Fruit fly (Drosophila melanogaster) whole organism, embryonic: ENCODE data around the gene GstD5.

Experiments
- Atf6 ChIP-seq: fragments of 200-800 bp; sonication (Bioruptor generic); IDR thresholded peaks from 2 replicates; pipeline ENCODE4 v1.3.6; 2022; ENCODE audit warnings: missing biosample characterization, missing genetic modification characterization
- Awh ChIP-seq: fragments of 200-800 bp; sonication (Bioruptor generic); IDR thresholded peaks from 2 replicates; pipeline ENCODE4, ENCODE4 v1.3.6; 2022; ENCODE audit warnings: missing biosample characterization, missing genetic modification characterization
- CG10274 ChIP-seq: fragments of 200-800 bp; sonication (Bioruptor generic); optimal IDR thresholded peaks from 3 replicates; lab custom pipeline; 2017; ENCODE audit warnings: missing biosample characterization, mild to moderate bottlenecking, missing genetic modification characterization
- CG10543 ChIP-seq: fragments of 200-800 bp; sonication (Bioruptor generic); optimal IDR thresholded peaks from 3 replicates; lab custom pipeline; 2017; ENCODE audit warnings: missing biosample characterization, mild to moderate bottlenecking, missing genetic modification characterization, moderate library complexity
- CG10565 ChIP-seq: fragments of 200-800 bp; sonication (Bioruptor generic); optimal IDR thresholded peaks from 3 replicates; lab custom pipeline; 2016; ENCODE audit warnings: missing biosample characterization, mild to moderate bottlenecking, missing genetic modification characterization
- CG12071 ChIP-seq: fragments of 200-800 bp; sonication (Bioruptor generic); optimal IDR thresholded peaks from 3 replicates; lab custom pipeline; 2018; ENCODE audit warnings: missing biosample characterization, mild to moderate bottlenecking, missing genetic modification characterization
- CG13296 ChIP-seq: fragments of 200-800 bp; sonication (Bioruptor generic); optimal IDR thresholded peaks from 3 replicates; lab custom pipeline; 2018; ENCODE audit warnings: missing biosample characterization, mild to moderate bottlenecking, missing genetic modification characterization
- CG13894 ChIP-seq: fragments of 200-800 bp; sonication (Bioruptor generic); optimal IDR thresholded peaks from 3 replicates; lab custom pipeline; 2018; ENCODE audit warnings: missing biosample characterization, mild to moderate bottlenecking, missing genetic modification characterization, moderate library complexity
- CG14014 ChIP-seq: fragments of 200-800 bp; sonication (Bioruptor generic); IDR thresholded peaks from 2 replicates; pipeline ENCODE4 v1.3.6; 2022; ENCODE audit warnings: missing biosample characterization, missing genetic modification characterization
- CG1529 ChIP-seq: fragments of 200-800 bp; sonication (Bioruptor generic); optimal IDR thresholded peaks from 3 replicates; lab custom pipeline; 2018; ENCODE audit warnings: missing biosample characterization, missing genetic modification characterization
- CG17612 ChIP-seq: fragments of 200-800 bp; sonication (Bioruptor generic); IDR thresholded peaks from 2 replicates; pipeline ENCODE4 v1.3.6; 2022; ENCODE audit warnings: missing biosample characterization, missing genetic modification characterization
- CG17829 ChIP-seq: fragments of 200-800 bp; optimal IDR thresholded peaks from 2 replicates; lab custom pipeline; 2019; ENCODE audit warnings: missing biosample characterization, mild to moderate bottlenecking, missing genetic modification characterization, moderate library complexity
- CG18262 ChIP-seq: fragments of 200-800 bp; optimal IDR thresholded peaks from 3 replicates; lab custom pipeline; 2019; ENCODE audit warnings: missing biosample characterization, mild to moderate bottlenecking, missing genetic modification characterization, moderate library complexity
- CG18476 ChIP-seq: fragments of 200-800 bp; sonication (Bioruptor generic); optimal IDR thresholded peaks from 2 replicates; lab custom pipeline; 2016; ENCODE audit warnings: missing biosample characterization, mild to moderate bottlenecking, missing genetic modification characterization
- CG2120 ChIP-seq: fragments of 200-800 bp; sonication (Bioruptor generic); optimal IDR thresholded peaks from 3 replicates; lab custom pipeline; 2016; ENCODE audit warnings: missing biosample characterization, missing genetic modification characterization
- CG34376 ChIP-seq: fragments of 200-800 bp; sonication (Bioruptor generic); optimal IDR thresholded peaks from 2 replicates; lab custom pipeline; 2018; ENCODE audit warnings: missing biosample characterization, mild to moderate bottlenecking, missing genetic modification characterization
- CG3838 ChIP-seq: fragments of 200-800 bp; sonication (Bioruptor generic); optimal IDR thresholded peaks from 3 replicates; lab custom pipeline; 2016; ENCODE audit warnings: missing biosample characterization, missing genetic modification characterization
- CG6813 ChIP-seq: fragments of 200-800 bp; sonication (Bioruptor generic); optimal IDR thresholded peaks from 2 replicates; lab custom pipeline; 2017; ENCODE audit warnings: missing biosample characterization, missing genetic modification characterization, mild to moderate bottlenecking, moderate library complexity, missing genetic modification reagents
- CG7745 ChIP-seq: fragments of 200-800 bp; sonication (Bioruptor generic); optimal IDR thresholded peaks from 2 replicates; lab custom pipeline; 2018; ENCODE audit warnings: missing biosample characterization, mild to moderate bottlenecking, missing genetic modification characterization, moderate library complexity
- CG8765 ChIP-seq: fragments of 200-800 bp; sonication (Bioruptor generic); IDR thresholded peaks from 2 replicates; pipeline ENCODE4 v1.3.6; 2022; ENCODE audit warnings: missing biosample characterization, missing genetic modification characterization
- CG9609 ChIP-seq: fragments of 200-800 bp; sonication (Bioruptor generic); optimal IDR thresholded peaks from 3 replicates; lab custom pipeline; 2016; ENCODE audit warnings: missing biosample characterization, missing genetic modification characterization
- CHES-1-like ChIP-seq: fragments of 200-800 bp; sonication (Bioruptor generic); optimal IDR thresholded peaks from 2 replicates; lab custom pipeline; 2016; ENCODE audit warnings: missing biosample characterization, missing genetic modification characterization
- D19A ChIP-seq: fragments of 200-800 bp; optimal IDR thresholded peaks from 3 replicates; lab custom pipeline; 2019; ENCODE audit warnings: missing biosample characterization, mild to moderate bottlenecking, missing genetic modification characterization, moderate library complexity
- Deaf1 ChIP-seq: fragments of 200-800 bp; optimal IDR thresholded peaks from 3 replicates; lab custom pipeline; 2019; ENCODE audit warnings: missing biosample characterization, mild to moderate bottlenecking, missing genetic modification characterization, moderate library complexity
- ERR ChIP-seq: fragments of 200-800 bp; sonication (Bioruptor generic); optimal IDR thresholded peaks from 2 replicates; lab custom pipeline; 2016; ENCODE audit warnings: missing biosample characterization, missing genetic modification characterization
- Eip74EF ChIP-seq, 2 experiments: fragments of 200-800 bp in 1 of 2; fragments of >200 bp in 1 of 2; sonication (Bioruptor generic) in 1 of 2; optimal IDR thresholded peaks; 2 replicates each; lab custom pipeline; 2017 to 2019; ENCODE audit warnings: missing biosample characterization in 2 of 2, missing genetic modification characterization in 2 of 2, mild to moderate bottlenecking in 1 of 2, moderate library complexity in 1 of 2
- H15 ChIP-seq: fragments of 200-800 bp; sonication (Bioruptor generic); IDR thresholded peaks from 3 replicates; pipeline ENCODE4 v1.3.6; 2022; ENCODE audit warnings: missing biosample characterization, missing genetic modification characterization
- HmgZ ChIP-seq: fragments of 200-800 bp; sonication (Bioruptor generic); optimal IDR thresholded peaks from 2 replicates; lab custom pipeline; 2018; ENCODE audit warnings: missing biosample characterization, mild to moderate bottlenecking, missing genetic modification characterization
- Hmx ChIP-seq: fragments of 200-800 bp; sonication (Bioruptor generic); optimal IDR thresholded peaks from 2 replicates; lab custom pipeline; 2016; ENCODE audit warnings: missing biosample characterization, missing genetic modification characterization
- Hr3 ChIP-seq: fragments of 200-800 bp; sonication (Bioruptor generic); optimal IDR thresholded peaks from 3 replicates; lab custom pipeline; 2016; ENCODE audit warnings: missing biosample characterization, missing genetic modification characterization
- Hr78 ChIP-seq, 2 experiments: fragments of 200-800 bp in 1 of 2; fragments of >200 bp in 1 of 2; sonication (Bioruptor generic) in 1 of 2; optimal IDR thresholded peaks; 2 replicates each; lab custom pipeline; 2017 to 2019; ENCODE audit warnings: missing biosample characterization in 2 of 2, missing genetic modification characterization in 2 of 2, mild to moderate bottlenecking in 1 of 2, moderate library complexity in 1 of 2
- Lpt ChIP-seq: fragments of >200 bp; optimal IDR thresholded peaks from 2 replicates; lab custom pipeline; 2018; ENCODE audit warnings: missing biosample characterization, missing genetic modification characterization
- NC2β ChIP-seq: fragments of 200-800 bp; sonication (Bioruptor generic); optimal IDR thresholded peaks from 2 replicates; lab custom pipeline; 2016; ENCODE audit warnings: missing biosample characterization, missing genetic modification characterization
- Oaz ChIP-seq: fragments of 200-800 bp; sonication (Bioruptor generic); IDR thresholded peaks from 2 replicates; pipeline ENCODE4 v1.3.6; 2022; ENCODE audit warnings: missing biosample characterization, missing genetic modification characterization
- Opbp ChIP-seq: fragments of 200-800 bp; sonication (Bioruptor generic); IDR thresholded peaks from 3 replicates; pipeline ENCODE4 v1.3.6; 2022; ENCODE audit warnings: missing biosample characterization, missing genetic modification characterization; ENCODE audit not compliant: partially characterized antibody
- Xbp1 ChIP-seq: fragments of 200-800 bp; sonication (Bioruptor generic); optimal IDR thresholded peaks from 3 replicates; lab custom pipeline; 2016; ENCODE audit warnings: missing biosample characterization, mild to moderate bottlenecking, missing genetic modification characterization
- br ChIP-seq: fragments of >200 bp; optimal IDR thresholded peaks from 2 replicates; lab custom pipeline; 2017
- cg ChIP-seq: fragments of 200-800 bp; sonication (Bioruptor generic); optimal IDR thresholded peaks from 3 replicates; lab custom pipeline; 2019; ENCODE audit warnings: missing biosample characterization, mild to moderate bottlenecking, missing genetic modification characterization, moderate library complexity
- chm ChIP-seq: fragments of 200-800 bp; sonication (Bioruptor generic); IDR thresholded peaks from 2 replicates; pipeline ENCODE4 v1.3.6; 2022; ENCODE audit warnings: missing biosample characterization, missing genetic modification characterization
- dimm ChIP-seq: fragments of 200-800 bp; sonication (Bioruptor generic); IDR thresholded peaks from 2 replicates; pipeline ENCODE4 v1.3.6; 2022; ENCODE audit warnings: missing biosample characterization, missing genetic modification characterization
- esg ChIP-seq: fragments of 200-800 bp; sonication (Bioruptor generic); conservative IDR thresholded peaks from 2 replicates; pipeline ENCODE4 v1.3.6; 2022; ENCODE audit warnings: missing biosample characterization, missing genetic modification characterization
- ewg ChIP-seq: fragments of 200-800 bp; sonication (Bioruptor generic); optimal IDR thresholded peaks from 3 replicates; lab custom pipeline; 2017; ENCODE audit warnings: mild to moderate bottlenecking, missing biosample characterization, missing genetic modification reagents, missing genetic modification characterization
- exex ChIP-seq: fragments of 200-800 bp; sonication (Bioruptor generic); optimal IDR thresholded peaks from 4 replicates; lab custom pipeline; 2018; ENCODE audit warnings: missing biosample characterization, mild to moderate bottlenecking, missing genetic modification characterization, moderate library complexity
- lab ChIP-seq: fragments of 200-800 bp; sonication (Bioruptor generic); optimal IDR thresholded peaks from 3 replicates; lab custom pipeline; 2017; ENCODE audit warnings: missing biosample characterization, missing genetic modification characterization, mild to moderate bottlenecking, moderate library complexity, missing genetic modification reagents
- maf-S ChIP-seq: fragments of 200-800 bp; sonication (Bioruptor generic); optimal IDR thresholded peaks from 2 replicates; lab custom pipeline; 2016; ENCODE audit warnings: missing biosample characterization, missing genetic modification characterization
- mirr ChIP-seq: fragments of 200-800 bp; sonication (Bioruptor generic); optimal IDR thresholded peaks from 3 replicates; lab custom pipeline; 2018; ENCODE audit warnings: missing biosample characterization, mild to moderate bottlenecking, missing genetic modification characterization
- nerfin-2 ChIP-seq: fragments of 200-800 bp; sonication (Bioruptor generic); IDR thresholded peaks from 2 replicates; pipeline ENCODE4 v1.3.6; 2022; ENCODE audit warnings: missing biosample characterization, missing genetic modification characterization; ENCODE audit not compliant: partially characterized antibody
- onecut ChIP-seq: fragments of 200-800 bp; sonication (Bioruptor generic); IDR thresholded peaks from 2 replicates; pipeline ENCODE4 v1.3.6; 2022; ENCODE audit warnings: missing biosample characterization, missing genetic modification characterization
- pb ChIP-seq: fragments of 200-800 bp; sonication (Bioruptor generic); optimal IDR thresholded peaks from 3 replicates; lab custom pipeline; 2016; ENCODE audit warnings: missing biosample characterization, missing genetic modification characterization
- salm ChIP-seq: fragments of 200-800 bp; sonication (Bioruptor generic); optimal IDR thresholded peaks from 2 replicates; lab custom pipeline; 2018; ENCODE audit warnings: missing biosample characterization, mild to moderate bottlenecking, missing genetic modification characterization
- sob ChIP-seq: fragments of 200-800 bp; sonication (Bioruptor generic); IDR thresholded peaks from 2 replicates; pipeline ENCODE4 v1.3.6; 2022; ENCODE audit warnings: missing biosample characterization, missing genetic modification characterization
- wek ChIP-seq: fragments of 200-800 bp; sonication (Bioruptor generic); optimal IDR thresholded peaks from 3 replicates; lab custom pipeline; 2018; ENCODE audit warnings: missing biosample characterization, mild to moderate bottlenecking, missing genetic modification characterization, moderate library complexity
- z ChIP-seq: fragments of 200-800 bp; sonication (Bioruptor generic); IDR thresholded peaks from 3 replicates; pipeline ENCODE4 v1.3.6; 2022; ENCODE audit warnings: missing biosample characterization, missing genetic modification characterization

The GstD5 gene

DNA sequence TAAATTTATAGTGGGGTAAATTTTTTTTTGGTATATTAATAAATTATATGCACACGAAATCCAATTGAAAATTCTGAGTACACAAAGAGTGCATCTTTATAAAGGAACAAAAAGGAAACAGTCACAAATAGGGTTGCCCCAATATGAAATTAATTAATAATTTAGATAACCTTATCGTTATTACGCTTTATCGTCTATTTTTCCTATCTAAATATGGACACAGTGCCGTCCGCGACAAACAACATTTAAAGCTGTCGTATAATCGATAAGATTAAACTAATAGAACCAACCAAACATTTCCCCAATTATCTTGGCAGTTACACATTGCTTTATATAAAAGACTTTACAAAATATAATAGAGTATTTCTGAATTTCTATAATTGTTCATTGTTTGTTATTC is 22.5 kb downstream of the GstD5 start:
- no peak for TF ChIP-seq CG10543 (GFP tag; lab: Kevin White, UChicago)
- peak; percentile 67 for TF ChIP-seq mirr (GFP tag; lab: Kevin White, UChicago)
- no peak for TF ChIP-seq CG9609 (GFP tag; lab: Kevin White, UChicago)
- no peak for TF ChIP-seq CG2120
- TF ChIP-seq wek (GFP tag; lab: Kevin White, UChicago), result no peak
- TF ChIP-seq pb (GFP tag; lab: Kevin White, UChicago), result no peak
- no peak for TF ChIP-seq Eip74EF (GFP tag; optimal IDR thresholded peaks at IDR 0.05; lab: Kevin White, UChicago)
- no peak for TF ChIP-seq NC2β (GFP tag; lab: Kevin White, UChicago)
- no peak for TF ChIP-seq Opbp (GFP tag; lab: Robert Waterston, UW)
- TF ChIP-seq ERR, result no peak
- TF ChIP-seq D19A (tag; lab: Kevin White, UChicago), result peak; percentile 17
- TF ChIP-seq esg, result no peak
- TF ChIP-seq Hmx (GFP tag; lab: Kevin White, UChicago), result no peak
- TF ChIP-seq CG34376 (GFP tag; lab: Kevin White, UChicago), result peak; percentile 18
- no peak for TF ChIP-seq CG8765
- peak; percentile 89 for TF ChIP-seq CG7745 (tag; lab: Kevin White, UChicago)
- TF ChIP-seq CG1529, result no peak
- TF ChIP-seq Oaz, result no peak
- no peak for TF ChIP-seq CG12071 (GFP tag; lab: Kevin White, UChicago)
- TF ChIP-seq CHES-1-like (GFP tag; lab: Kevin White, UChicago), result no peak
- no peak for TF ChIP-seq CG18262
- no peak for TF ChIP-seq Deaf1
- TF ChIP-seq salm, result no peak
- TF ChIP-seq CG13296 (GFP tag; lab: Kevin White, UChicago), result no peak
- TF ChIP-seq br, result no peak
- TF ChIP-seq onecut (GFP tag; lab: Robert Waterston, UW), result no peak
- TF ChIP-seq CG13894, result no peak
- no peak for TF ChIP-seq Lpt
- TF ChIP-seq CG14014 (GFP tag; lab: Robert Waterston, UW), result no peak
- no peak for TF ChIP-seq CG17829 (tag; lab: Kevin White, UChicago)
- peak; percentile 86 for TF ChIP-seq exex (tag; lab: Kevin White, UChicago)
- no peak for TF ChIP-seq Hr78 (GFP tag; optimal IDR thresholded peaks at IDR 0.05; lab: Kevin White, UChicago)
- TF ChIP-seq CG17612 (GFP tag; lab: Robert Waterston, UW), result no peak
- TF ChIP-seq ewg, result no peak
- TF ChIP-seq Awh (GFP tag; lab: Robert Waterston, UW), result no peak
- no peak for TF ChIP-seq sob (GFP tag; lab: Robert Waterston, UW)
- no peak for TF ChIP-seq dimm (GFP tag; lab: Robert Waterston, UW)
- TF ChIP-seq maf-S (GFP tag; lab: Kevin White, UChicago), result no peak
- peak; percentile 0 for TF ChIP-seq CG6813 (GFP tag; lab: Kevin White, UChicago)
- TF ChIP-seq CG18476, result peak; percentile 13
- TF ChIP-seq H15 (GFP tag; lab: Robert Waterston, UW), result no peak

DNA sequence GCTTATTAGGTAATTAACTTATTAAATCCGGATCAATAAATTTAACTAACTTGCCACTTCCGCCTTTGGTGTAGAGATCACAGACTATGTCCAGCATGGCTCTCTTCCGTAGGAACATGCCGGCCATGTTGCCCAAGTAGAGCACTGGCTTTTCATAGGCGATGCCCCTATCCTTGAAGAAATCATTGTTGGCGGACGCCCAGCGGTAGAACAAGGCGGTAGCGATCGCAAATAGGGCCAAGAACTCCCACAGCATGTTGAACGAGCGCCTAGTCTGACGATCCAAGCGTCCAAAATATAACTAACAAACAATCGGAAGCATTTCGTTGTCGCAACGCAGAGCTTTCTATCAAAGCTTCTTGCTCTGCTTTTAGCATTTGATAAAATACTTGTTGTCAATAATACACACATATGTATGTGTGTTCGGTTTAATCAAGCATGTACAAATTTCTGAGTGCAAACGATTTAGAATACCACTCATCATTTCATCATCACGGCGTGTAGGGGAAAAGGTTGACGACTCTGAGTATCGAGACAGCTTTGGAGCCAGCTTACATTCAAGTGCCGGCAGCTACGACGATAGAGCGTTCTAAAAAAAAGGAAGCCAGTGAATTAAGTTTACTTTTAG is 23.2 kb downstream of the GstD5 start, which contains the start of gene Cyp9f3:
TSS of gene Cyp9f3 (minus strand) at position 310 of the 628 bp plus-strand sequence.
- TF ChIP-seq HmgZ (tag; lab: Kevin White, UChicago) (peak; percentile 13), CG10274 (GFP tag; lab: Kevin White, UChicago) (peak; percentile 63), cg (GFP tag; lab: Kevin White, UChicago) (peak; percentile 40), CG10543 (GFP tag; lab: Kevin White, UChicago) (peak; percentile 79), lab (GFP tag; lab: Kevin White, UChicago) (peak; percentile 25), chm (GFP tag; lab: Robert Waterston, UW) (peak; percentile 43), Atf6 (0 out of 2 replicates have a peak, but pooled peaks have one; percentile 7), Xbp1 (GFP tag; lab: Kevin White, UChicago) (no peak), Hr3 (GFP tag; lab: Kevin White, UChicago) (no peak), CG3838 (GFP tag; lab: Kevin White, UChicago) (peak; percentile 10), CG12071 (GFP tag; lab: Kevin White, UChicago) (peak; percentile 19), nerfin-2 (GFP tag; lab: Robert Waterston, UW) (0 out of 2 replicates have a peak, but pooled peaks have one; percentile 20), CG10565 (GFP tag; lab: Kevin White, UChicago) (no peak), z (GFP tag; lab: Robert Waterston, UW) (peak; percentile 88)
